Worm (Caenorhabditis elegans): Measurements from ENCODE around the gene srsx-27.

DNA sequence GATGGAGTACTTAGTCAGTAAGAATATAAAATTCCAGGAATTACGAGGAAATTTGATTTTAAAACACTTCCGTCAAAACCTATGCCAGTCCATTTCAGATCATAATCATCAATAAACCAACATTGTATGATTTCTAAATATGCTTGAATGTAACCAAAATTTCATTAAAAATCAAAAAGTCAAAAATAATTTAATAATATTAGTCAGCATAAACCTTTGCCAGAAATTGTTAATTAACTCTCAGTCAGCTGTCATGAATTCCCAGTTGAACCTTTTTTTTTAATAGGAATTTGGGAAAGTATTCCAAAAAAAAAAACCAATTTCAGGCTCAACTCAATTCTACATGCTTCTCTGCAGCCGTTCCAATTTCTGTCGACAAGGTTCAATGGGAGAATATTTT, 1.5 kb upstream of the srsx-27 start, which contains the start of gene srsx-26:
- TF ChIP-seq klf-2 (GFP tag; conservative IDR thresholded peaks at IDR 0.05) (no peak), tab-1 (GFP tag; IDR thresholded peaks at IDR 0.05) (no peak), ztf-23 (GFP tag; IDR thresholded peaks at IDR 0.05) (no peak), T22C8.4 (GFP tag; IDR thresholded peaks at IDR 0.05) (no peak), flt-1 (GFP tag; IDR thresholded peaks at IDR 0.05) (no peak)
